Worm (Caenorhabditis elegans): Measurements from ENCODE around the gene Y17G7B.18.
A peak's percentile ranks its signal among the peaks of the same experiment; 100 is the strongest.

- no peak for TF ChIP-seq ahr-1 (tag; optimal IDR thresholded peaks at IDR 0.05)
- no peak for TF ChIP-seq ceh-9 (tag; optimal IDR thresholded peaks at IDR 0.05)
- TF ChIP-seq K02D7.2 (tag; optimal IDR thresholded peaks at IDR 0.05), result no peak
- no peak for TF ChIP-seq pat-9 (tag; optimal IDR thresholded peaks at IDR 0.05)
- peak; percentile 84 for TF ChIP-seq ceh-34 (tag; optimal IDR thresholded peaks at IDR 0.05)
- TF ChIP-seq ceh-30 (tag; optimal IDR thresholded peaks at IDR 0.05), result no peak
- TF ChIP-seq hlh-6 (tag; optimal IDR thresholded peaks at IDR 0.05), result no peak
- no peak for TF ChIP-seq pha-4 (tag; optimal IDR thresholded peaks at IDR 0.05)
- TF ChIP-seq elt-2 (tag; optimal IDR thresholded peaks at IDR 0.05), result peak; percentile 40
- no peak for TF ChIP-seq pqm-1 (tag; optimal IDR thresholded peaks at IDR 0.05)
- no peak for TF ChIP-seq lim-6 (tag; optimal IDR thresholded peaks at IDR 0.05)
- TF ChIP-seq unc-55 (GFP tag; optimal IDR thresholded peaks at IDR 0.05), result peak; percentile 97
- no peak for TF ChIP-seq mec-3 (tag; optimal IDR thresholded peaks at IDR 0.05; ENCODE audit: borderline replicate concordance)
Measured at ce11 chrII:12102365-12102764, 5.3 kb downstream of the Y17G7B.18 start.
